Worm (Caenorhabditis elegans): ENCODE results near the gene lex-1.

ce11 chrIV:12052461-12052860, 26.8 kb upstream of the lex-1 start:
- TF ChIP-seq dpl-1 (GFP tag; optimal IDR thresholded peaks at IDR 0.05) = no peak
- TF ChIP-seq spr-3 (GFP tag; optimal IDR thresholded peaks at IDR 0.05) = no peak
